Worm (Caenorhabditis elegans) whole organism, late embryonic: Measurements from ENCODE around the gene R05H10.1.
A peak's percentile ranks its signal among the peaks of the same experiment; 100 is the strongest.

Source experiments
- F13H6.1 ChIP-seq: sonication (generic microtip); optimal IDR thresholded peaks from 2 replicates; lab custom pipeline; 2016; ENCODE audit warnings: missing genetic modification characterization, missing compliant biosample characterization
- K02D7.2 ChIP-seq: sonication (generic microtip); optimal IDR thresholded peaks from 2 replicates; lab custom pipeline; 2017; ENCODE audit warnings: mild to moderate bottlenecking, missing genetic modification characterization, missing compliant biosample characterization
- K09A11.1 ChIP-seq: sonication (generic microtip); optimal IDR thresholded peaks from 2 replicates; lab custom pipeline; 2017; ENCODE audit warnings: antibody characterized with exemption, mild to moderate bottlenecking, missing genetic modification characterization, missing compliant biosample characterization; ENCODE audit not compliant: insufficient read depth
- T23F11.4 ChIP-seq: fragments of 200-800 bp; sonication (Bioruptor generic); optimal IDR thresholded peaks from 2 replicates; lab custom pipeline; 2018; ENCODE audit warnings: mild to moderate bottlenecking, missing genetic modification characterization, missing compliant biosample characterization
- ahr-1 ChIP-seq: sonication (generic microtip); optimal IDR thresholded peaks from 2 replicates; lab custom pipeline; 2016; ENCODE audit warnings: missing genetic modification characterization, missing compliant biosample characterization
- ceh-14 ChIP-seq: sonication (generic microtip); optimal IDR thresholded peaks from 2 replicates; lab custom pipeline; 2016; ENCODE audit warnings: missing genotype, missing genetic modification characterization, missing compliant biosample characterization
- ceh-18 ChIP-seq: sonication (generic microtip); optimal IDR thresholded peaks from 2 replicates; lab custom pipeline; 2016; ENCODE audit warnings: missing genetic modification characterization, missing compliant biosample characterization
- ceh-2 ChIP-seq: sonication (generic microtip); optimal IDR thresholded peaks from 2 replicates; lab custom pipeline; 2016; ENCODE audit warnings: missing genotype, missing genetic modification characterization, missing compliant biosample characterization
- ceh-22 ChIP-seq: sonication (generic microtip); optimal IDR thresholded peaks from 2 replicates; lab custom pipeline; 2017; ENCODE audit warnings: missing biosample characterization, missing genetic modification characterization
- ceh-24 ChIP-seq: sonication (generic microtip); optimal IDR thresholded peaks from 2 replicates; lab custom pipeline; 2016; ENCODE audit warnings: mild to moderate bottlenecking, missing genetic modification characterization, missing compliant biosample characterization
- ceh-30 ChIP-seq: fragments of 150-350 bp; optimal IDR thresholded peaks from 2 replicates; lab custom pipeline; 2014; ENCODE audit warnings: missing biosample characterization, missing genetic modification characterization
- ceh-34 ChIP-seq: sonication (generic microtip); optimal IDR thresholded peaks from 2 replicates; lab custom pipeline; 2016; ENCODE audit warnings: mild to moderate bottlenecking, missing genetic modification characterization, missing compliant biosample characterization
- ceh-48 ChIP-seq: sonication (generic microtip); optimal IDR thresholded peaks from 2 replicates; lab custom pipeline; 2016; ENCODE audit warnings: missing genetic modification characterization, inconsistent platforms, missing compliant biosample characterization
- che-1 ChIP-seq: sonication (generic microtip); optimal IDR thresholded peaks from 2 replicates; lab custom pipeline; 2016; ENCODE audit warnings: mild to moderate bottlenecking, missing genetic modification characterization, missing compliant biosample characterization
- dmd-4 ChIP-seq: sonication (generic microtip); optimal IDR thresholded peaks from 2 replicates; lab custom pipeline; 2016; ENCODE audit warnings: borderline replicate concordance, missing genetic modification characterization, missing compliant biosample characterization
- dve-1 ChIP-seq: sonication (generic microtip); optimal IDR thresholded peaks from 2 replicates; lab custom pipeline; 2017; ENCODE audit warnings: antibody characterized with exemption, mild to moderate bottlenecking, missing genetic modification characterization, missing compliant biosample characterization
- elt-2 ChIP-seq: sonication (generic microtip); optimal IDR thresholded peaks from 2 replicates; lab custom pipeline; 2016; ENCODE audit warnings: missing genetic modification reagents, missing genetic modification characterization, missing compliant biosample characterization
- eyg-1 ChIP-seq: sonication (generic microtip); optimal IDR thresholded peaks from 2 replicates; lab custom pipeline; 2016; ENCODE audit warnings: missing genotype, missing genetic modification characterization, missing compliant biosample characterization
- fkh-10 ChIP-seq: fragments of 150-350 bp; optimal IDR thresholded peaks from 2 replicates; lab custom pipeline; 2014; ENCODE audit warnings: missing biosample characterization, missing genetic modification reagents, missing genetic modification characterization
- fkh-6 ChIP-seq: sonication (generic microtip); optimal IDR thresholded peaks from 2 replicates; lab custom pipeline; 2016; ENCODE audit warnings: missing genetic modification characterization, missing compliant biosample characterization
- gmeb-2 ChIP-seq: sonication (generic microtip); optimal IDR thresholded peaks from 2 replicates; lab custom pipeline; 2016; ENCODE audit warnings: missing genetic modification characterization, inconsistent platforms, missing compliant biosample characterization
- hlh-15 ChIP-seq: sonication (generic microtip); optimal IDR thresholded peaks from 2 replicates; lab custom pipeline; 2016; ENCODE audit warnings: missing genetic modification characterization, missing compliant biosample characterization
- hlh-30 ChIP-seq: sonication (generic microtip); optimal IDR thresholded peaks from 2 replicates; lab custom pipeline; 2017; ENCODE audit warnings: antibody characterized with exemption, missing genetic modification characterization, missing compliant biosample characterization; ENCODE audit not compliant: insufficient read depth
- hlh-8 ChIP-seq: sonication (generic microtip); optimal IDR thresholded peaks from 2 replicates; lab custom pipeline; 2016; ENCODE audit warnings: missing genotype, missing genetic modification characterization, missing compliant biosample characterization
- lim-6 ChIP-seq: sonication (generic microtip); optimal IDR thresholded peaks from 2 replicates; lab custom pipeline; 2016; ENCODE audit warnings: missing genetic modification characterization, missing compliant biosample characterization
- lin-11 ChIP-seq: fragments of 200-800 bp; sonication (Bioruptor generic); optimal IDR thresholded peaks from 2 replicates; lab custom pipeline; 2018; ENCODE audit warnings: mild to moderate bottlenecking, missing genetic modification characterization, missing compliant biosample characterization
- madf-2 ChIP-seq: sonication (generic microtip); optimal IDR thresholded peaks from 2 replicates; lab custom pipeline; 2017; ENCODE audit warnings: missing genetic modification characterization, missing compliant biosample characterization
- mec-3 ChIP-seq: sonication (generic microtip); optimal IDR thresholded peaks from 2 replicates; lab custom pipeline; 2016; ENCODE audit warnings: borderline replicate concordance, missing genetic modification characterization, missing compliant biosample characterization
- nfya-1 ChIP-seq: sonication (generic microtip); optimal IDR thresholded peaks from 2 replicates; lab custom pipeline; 2017; ENCODE audit warnings: missing genetic modification characterization, mild to moderate bottlenecking, missing compliant biosample characterization, antibody characterized with exemption, moderate library complexity
- nhr-11 ChIP-seq: fragments of 150-350 bp; optimal IDR thresholded peaks from 2 replicates; lab custom pipeline; 2014; ENCODE audit warnings: missing biosample characterization, missing genetic modification characterization
- npax-4 ChIP-seq: sonication (generic microtip); optimal IDR thresholded peaks from 2 replicates; lab custom pipeline; 2016; ENCODE audit warnings: missing genetic modification characterization, missing compliant biosample characterization
- odd-2 ChIP-seq: sonication (generic microtip); optimal IDR thresholded peaks from 2 replicates; lab custom pipeline; 2017; ENCODE audit warnings: antibody characterized with exemption, mild to moderate bottlenecking, missing genetic modification characterization, missing compliant biosample characterization
- pag-3 ChIP-seq: sonication (generic microtip); optimal IDR thresholded peaks from 2 replicates; lab custom pipeline; 2016; ENCODE audit warnings: missing compliant biosample characterization, missing genetic modification characterization, borderline replicate concordance
- pax-1 ChIP-seq: fragments of 150-350 bp; optimal IDR thresholded peaks from 2 replicates; lab custom pipeline; 2014; ENCODE audit warnings: missing biosample characterization, missing genetic modification characterization
- pha-2 ChIP-seq: sonication (generic microtip); optimal IDR thresholded peaks from 2 replicates; lab custom pipeline; 2017; ENCODE audit warnings: mild to moderate bottlenecking, missing genetic modification characterization, missing compliant biosample characterization
- pros-1 ChIP-seq: fragments of 150-350 bp; optimal IDR thresholded peaks from 2 replicates; lab custom pipeline; 2014; ENCODE audit warnings: missing biosample characterization, missing genetic modification reagents, missing genetic modification characterization
- rnt-1 ChIP-seq: sonication (generic microtip); optimal IDR thresholded peaks from 2 replicates; lab custom pipeline; 2016; ENCODE audit warnings: missing genetic modification characterization, missing compliant biosample characterization
- sdc-2 ChIP-seq: sonication (generic microtip); optimal IDR thresholded peaks from 2 replicates; lab custom pipeline; 2016; ENCODE audit warnings: missing genotype, missing genetic modification characterization, missing compliant biosample characterization
- sox-2 ChIP-seq: fragments of 200-800 bp; sonication (Bioruptor generic); IDR thresholded peaks from 2 replicates; pipeline ENCODE4 v1.3.6; 2022; ENCODE audit warnings: missing genetic modification reagents, missing genetic modification characterization, missing compliant biosample characterization
- syd-9 ChIP-seq: sonication (generic microtip); optimal IDR thresholded peaks from 2 replicates; lab custom pipeline; 2016; ENCODE audit warnings: mild to moderate bottlenecking, missing genetic modification characterization, moderate library complexity, missing compliant biosample characterization
- tbx-7 ChIP-seq: sonication (generic microtip); optimal IDR thresholded peaks from 2 replicates; lab custom pipeline; 2016; ENCODE audit warnings: missing genotype, missing genetic modification characterization, missing compliant biosample characterization
- ttx-3 ChIP-seq: sonication (generic microtip); optimal IDR thresholded peaks from 2 replicates; lab custom pipeline; 2016; ENCODE audit warnings: missing genetic modification reagents, missing genetic modification characterization, missing compliant biosample characterization
- unc-3 ChIP-seq, 2 experiments: fragments of 200-800 bp in 1 of 2; sonication (Bioruptor generic) in 1 of 2; sonication (generic microtip) in 1 of 2; conservative IDR thresholded peaks in 1 of 2; optimal IDR thresholded peaks in 1 of 2; 2 replicates each; pipeline versions ENCODE4 v1.3.6 to Lab custom; 2016 to 2022; ENCODE audit warnings: missing compliant biosample characterization in 2 of 2, missing genetic modification characterization in 2 of 2, missing genetic modification reagents in 1 of 2
- unc-42 ChIP-seq: sonication (generic microtip); optimal IDR thresholded peaks from 2 replicates; lab custom pipeline; 2016; ENCODE audit warnings: missing genotype, missing genetic modification characterization, missing compliant biosample characterization
- unc-55 ChIP-seq: sonication (generic microtip); optimal IDR thresholded peaks from 2 replicates; lab custom pipeline; 2017; ENCODE audit warnings: missing biosample characterization, missing genetic modification reagents, missing genetic modification characterization
- zip-5 ChIP-seq: sonication (generic microtip); optimal IDR thresholded peaks from 2 replicates; lab custom pipeline; 2016; ENCODE audit warnings: missing genetic modification characterization, missing compliant biosample characterization
- ztf-16 ChIP-seq: sonication (generic microtip); optimal IDR thresholded peaks from 2 replicates; lab custom pipeline; 2017; ENCODE audit warnings: missing genetic modification characterization, missing compliant biosample characterization

Gene R05H10.1

DNA sequence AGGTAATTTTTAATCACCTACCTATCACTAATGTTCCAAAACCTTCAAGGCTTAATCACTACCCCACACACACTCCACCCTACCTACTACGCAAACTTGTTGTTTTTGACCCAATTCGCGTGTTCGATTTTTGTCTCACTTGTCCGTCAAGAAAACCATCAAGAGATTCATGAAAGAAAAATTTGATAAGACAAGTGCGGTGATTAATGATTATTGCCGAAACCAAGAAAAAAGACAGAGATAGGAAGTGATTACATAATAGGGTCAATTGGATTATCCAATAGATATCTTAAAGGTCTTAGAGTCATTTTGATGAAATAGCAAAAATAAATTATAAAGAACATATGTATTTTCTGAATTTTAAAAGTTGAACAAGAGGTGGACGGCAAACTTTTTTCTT lies 7.4 kb upstream of the R05H10.1 start:
- TF ChIP-seq fkh-6, result no peak
- no peak for TF ChIP-seq npax-4 (tag; lab: Kevin White, UChicago)
- TF ChIP-seq sdc-2 (tag; lab: Kevin White, UChicago), result no peak
- TF ChIP-seq eyg-1 (tag; lab: Kevin White, UChicago), result no peak
- TF ChIP-seq dve-1 (tag; lab: Kevin White, UChicago), result no peak
- TF ChIP-seq lim-6 (tag; lab: Kevin White, UChicago), result no peak
- TF ChIP-seq pha-2, result no peak
- no peak for TF ChIP-seq hlh-8 (tag; lab: Kevin White, UChicago)
- no peak for TF ChIP-seq nfya-1
- no peak for TF ChIP-seq tbx-7
- no peak for TF ChIP-seq sox-2
- no peak for TF ChIP-seq F13H6.1
- no peak for TF ChIP-seq ztf-16

- TF ChIP-seq rnt-1, result no peak
- no peak for TF ChIP-seq ttx-3
- TF ChIP-seq madf-2, result no peak
- TF ChIP-seq ceh-24 (tag; lab: Kevin White, UChicago), result no peak
- no peak for TF ChIP-seq fkh-6
- no peak for TF ChIP-seq mec-3 (tag; lab: Kevin White, UChicago)
- TF ChIP-seq ceh-2 (tag; lab: Kevin White, UChicago), result no peak
- no peak for TF ChIP-seq ceh-14 (tag; lab: Kevin White, UChicago)
- no peak for TF ChIP-seq unc-55 (GFP tag; lab: Kevin White, UChicago)
- no peak for TF ChIP-seq hlh-30 (tag; lab: Kevin White, UChicago)
- TF ChIP-seq lin-11 (tag; lab: Kevin White, UChicago), result no peak
Observed at ce11 chrII:14849897-14850296, 1.7 kb upstream of the R05H10.1 start.

DNA sequence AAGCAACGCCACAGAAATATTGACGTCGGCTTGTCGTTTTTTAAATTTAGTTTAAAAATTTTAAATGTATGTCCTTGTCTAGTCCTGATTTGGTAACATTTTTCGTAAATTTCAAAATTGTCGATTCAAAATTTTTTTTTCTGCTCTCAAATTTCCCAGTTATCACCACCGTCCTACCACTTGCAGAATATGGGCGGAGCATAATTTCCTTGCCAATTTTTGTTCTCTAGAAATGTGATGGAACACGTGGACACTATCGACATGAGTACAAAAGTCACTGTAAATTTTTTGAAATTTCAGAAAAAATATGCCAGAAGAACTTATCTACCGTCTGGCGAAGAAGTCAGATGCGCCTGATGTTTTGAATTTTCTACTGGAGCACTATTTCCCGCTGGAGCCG lies 3.6 kb downstream of the R05H10.1 start, which contains the start of gene R05H10.7:
Gene R05H10.7 (plus strand): TSS at position 301 of the 400 bp plus-strand sequence.
- TF ChIP-seq pax-1 (tag; lab: Kevin White, UChicago), result no peak
- TF ChIP-seq hlh-15 (tag; lab: Kevin White, UChicago), result no peak
- no peak for TF ChIP-seq che-1
- no peak for TF ChIP-seq tbx-7
- no peak for TF ChIP-seq zip-5 (tag; lab: Kevin White, UChicago)
- no peak for TF ChIP-seq ceh-30 (tag; lab: Kevin White, UChicago)
- no peak for TF ChIP-seq ceh-48 (tag; lab: Kevin White, UChicago)
- no peak for TF ChIP-seq F13H6.1
- no peak for TF ChIP-seq ceh-22 (tag; lab: Kevin White, UChicago)
- no peak for TF ChIP-seq ahr-1 (tag; lab: Kevin White, UChicago)

- 0 out of 2 replicates have a peak, but pooled peaks have one; percentile 14 for TF ChIP-seq unc-3 (GFP tag; conservative IDR thresholded peaks at IDR 0.05; lab: Robert Waterston, UW)
- no peak for TF ChIP-seq unc-3 (tag; optimal IDR thresholded peaks at IDR 0.05; lab: Kevin White, UChicago)
- TF ChIP-seq fkh-10, result no peak
- TF ChIP-seq odd-2 (tag; lab: Kevin White, UChicago), result no peak
- TF ChIP-seq sdc-2 (tag; lab: Kevin White, UChicago), result no peak
- no peak for TF ChIP-seq K02D7.2 (tag; lab: Kevin White, UChicago)
- no peak for TF ChIP-seq ahr-1 (tag; lab: Kevin White, UChicago)
- no peak for TF ChIP-seq ceh-34 (tag; lab: Kevin White, UChicago)
- TF ChIP-seq K09A11.1 (tag; lab: Kevin White, UChicago), result no peak
- no peak for TF ChIP-seq unc-42 (tag; lab: Kevin White, UChicago)
- TF ChIP-seq T23F11.4 (GFP tag; lab: Kevin White, UChicago), result no peak
- no peak for TF ChIP-seq ceh-48 (tag; lab: Kevin White, UChicago)
- no peak for TF ChIP-seq nfya-1
- no peak for TF ChIP-seq pag-3
- TF ChIP-seq madf-2, result no peak
- TF ChIP-seq sox-2, result no peak
- TF ChIP-seq dmd-4 (tag; lab: Kevin White, UChicago), result no peak
- TF ChIP-seq lim-6 (tag; lab: Kevin White, UChicago), result no peak
- no peak for TF ChIP-seq pax-1 (tag; lab: Kevin White, UChicago)
- no peak for TF ChIP-seq ceh-30 (tag; lab: Kevin White, UChicago)
- TF ChIP-seq ceh-22 (tag; lab: Kevin White, UChicago), result no peak
- TF ChIP-seq elt-2 (tag; lab: Kevin White, UChicago), result peak; percentile 47
- no peak for TF ChIP-seq gmeb-2 (tag; lab: Kevin White, UChicago)
- TF ChIP-seq ceh-18 (tag; lab: Kevin White, UChicago), result no peak
- TF ChIP-seq nhr-11 (tag; lab: Kevin White, UChicago), result no peak
- TF ChIP-seq pros-1 (tag; lab: Kevin White, UChicago), result no peak
- TF ChIP-seq syd-9 (tag; lab: Kevin White, UChicago), result no peak
- TF ChIP-seq hlh-30 (tag; lab: Kevin White, UChicago), result no peak
Observed at ce11 chrII:14856922-14857321, 5.3 kb downstream of the R05H10.1 start, which contains the start of gene rbm-28. Gene rbm-28 (plus strand): TSS chrII:14857259.
